Worm (Caenorhabditis elegans) whole organism, L1 larva: Measurements from ENCODE around the gene F07A11.5.

Experiments used
- F16B12.6 ChIP-seq: fragments of 150-350 bp; optimal IDR thresholded peaks from 2 replicates; lab custom pipeline; 2014; ENCODE audit warnings: missing biosample characterization, missing genetic modification characterization
- dpl-1 ChIP-seq, 3 experiments: fragments of 150-350 bp in 2 of 3; sonication (generic microtip) in 1 of 3; optimal IDR thresholded peaks; 2 replicates each; lab custom pipeline; 2014 to 2017; ENCODE audit warnings: missing biosample characterization in 3 of 3, missing genetic modification characterization in 3 of 3, missing genetic modification reagents in 3 of 3
- isw-1 ChIP-seq: fragments of 200-800 bp; sonication (Bioruptor generic); IDR thresholded peaks from 2 replicates; pipeline ENCODE4 v1.3.6; 2022; ENCODE audit warnings: missing genetic modification characterization, missing compliant biosample characterization
- nhr-11 ChIP-seq: fragments of 150-350 bp; optimal IDR thresholded peaks from 2 replicates; lab custom pipeline; 2014; ENCODE audit warnings: missing biosample characterization, missing genetic modification characterization
- nhr-237 ChIP-seq: fragments of 150-350 bp; optimal IDR thresholded peaks from 2 replicates; lab custom pipeline; 2014; ENCODE audit warnings: missing biosample characterization, missing genetic modification characterization
- nhr-77 ChIP-seq: fragments of 150-350 bp; optimal IDR thresholded peaks from 2 replicates; lab custom pipeline; 2014; ENCODE audit warnings: missing biosample characterization, missing genetic modification characterization
- pqm-1 ChIP-seq: sonication (generic microtip); optimal IDR thresholded peaks from 3 replicates; lab custom pipeline; 2017; ENCODE audit warnings: missing biosample characterization, missing genetic modification characterization
- tbx-2 ChIP-seq: sonication (generic microtip); optimal IDR thresholded peaks from 2 replicates; lab custom pipeline; 2016; ENCODE audit warnings: missing genetic modification characterization, missing compliant biosample characterization
- unc-62 ChIP-seq: fragments of 150-350 bp; optimal IDR thresholded peaks from 2 replicates; lab custom pipeline; 2014; ENCODE audit warnings: missing biosample characterization, missing genetic modification reagents, missing genetic modification characterization
- unc-86 ChIP-seq: sonication (generic microtip); optimal IDR thresholded peaks from 2 replicates; lab custom pipeline; 2016; ENCODE audit warnings: missing genetic modification characterization, missing compliant biosample characterization

- no peak for TF ChIP-seq nhr-11 (tag; lab: Kevin White, UChicago)
- no peak for TF ChIP-seq dpl-1 (GFP tag; optimal IDR thresholded peaks at IDR 0.05; lab: Kevin White, UChicago)
- no peak for TF ChIP-seq unc-62
- TF ChIP-seq tbx-2, result no peak
- TF ChIP-seq pqm-1, result no peak
- TF ChIP-seq F16B12.6 (tag; lab: Kevin White, UChicago), result no peak
- no peak for TF ChIP-seq isw-1 (GFP tag; lab: Robert Waterston, UW)
- no peak for TF ChIP-seq nhr-237 (tag; lab: Kevin White, UChicago)
- TF ChIP-seq nhr-77 (tag; lab: Kevin White, UChicago), result no peak
- TF ChIP-seq unc-86 (tag; lab: Kevin White, UChicago), result no peak
These were observed 34.2 kb downstream of the F07A11.5 start, which contains the start of gene ghi-1 for ce11 chrII:11646276-11646797.
